Worm (Caenorhabditis elegans) whole organism, late embryonic: ENCODE data around the gene col-148.

Source experiments
- ama-1 ChIP-seq: fragments of 150-350 bp; optimal IDR thresholded peaks from 2 replicates; lab custom pipeline; 2014
- pha-2 ChIP-seq: sonication (generic microtip); optimal IDR thresholded peaks from 2 replicates; lab custom pipeline; 2017; ENCODE audit warnings: mild to moderate bottlenecking, missing genetic modification characterization, missing compliant biosample characterization

DNA sequence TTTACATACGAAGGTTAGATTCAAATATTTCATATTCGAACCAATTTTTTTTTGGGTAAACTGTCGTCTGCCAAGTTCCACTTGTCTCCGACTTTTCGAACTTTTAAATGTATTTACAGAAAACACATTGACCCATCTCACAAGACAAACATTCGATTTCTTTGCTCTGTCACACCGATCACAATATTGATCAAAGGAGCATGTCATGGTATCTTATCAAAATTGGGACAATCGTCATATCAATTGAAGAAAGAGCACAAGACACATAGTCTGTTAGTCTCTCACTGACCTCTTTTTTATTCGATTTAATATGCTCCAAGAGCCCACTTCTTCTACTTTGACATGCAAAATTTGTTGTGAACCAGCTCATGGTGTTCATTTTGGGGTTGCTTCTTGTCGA, 14.5 kb downstream of the col-148 start, which contains the start of gene nhr-232:
- no peak for TF ChIP-seq pha-2
- TF ChIP-seq ama-1 (lab: Kevin White, UChicago) = no peak
